Worm (Caenorhabditis elegans): ENCODE results near the gene Y24D9A.6.
"Not testable (repeated sequence)": the region's sequence is repeated elsewhere in the genome, so short reads cannot be mapped to it uniquely, and the experiment has no call there.

Y24D9A.6 gene

DNA sequence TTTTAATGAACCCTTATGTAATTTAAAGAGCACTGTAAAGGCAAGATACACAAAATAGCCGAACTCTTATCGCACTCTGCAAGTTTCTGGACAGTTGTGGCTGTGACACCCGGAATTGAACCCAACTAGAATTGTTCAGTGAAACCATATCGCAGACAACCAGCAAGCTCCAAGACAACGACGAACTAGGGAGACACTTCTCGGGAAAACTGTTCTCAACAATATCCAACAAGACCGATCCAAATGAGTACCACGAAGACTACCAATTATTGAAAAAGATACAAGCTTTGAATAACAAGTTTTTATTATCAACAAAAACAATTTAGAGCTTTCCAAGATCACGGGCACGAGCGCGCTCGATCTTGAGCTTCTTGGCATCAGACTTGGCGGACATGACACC, 11.3 kb downstream of the Y24D9A.6 start (continued):
- 0 out of 2 replicates have a peak, but pooled peaks have one; percentile 8 for TF ChIP-seq aptf-3 (GFP tag; IDR thresholded peaks at IDR 0.05)
- peak; percentile 99 for TF ChIP-seq him-1 (tag; optimal IDR thresholded peaks at IDR 0.05)
- TF ChIP-seq nfyb-1 (GFP tag; IDR thresholded peaks at IDR 0.05) = peak; percentile 74
- peak; percentile 72 for TF ChIP-seq B0336.3 (GFP tag; IDR thresholded peaks at IDR 0.05)
- TF ChIP-seq Y79H2A.3 (GFP tag; conservative IDR thresholded peaks at IDR 0.05) = 0 out of 2 replicates have a peak, but pooled peaks have one; percentile 22
- TF ChIP-seq ceh-58 (GFP tag; IDR thresholded peaks at IDR 0.05) = peak; percentile 82
- peak; percentile 68 for TF ChIP-seq tlf-1 (GFP tag; optimal IDR thresholded peaks at IDR 0.05)
- TF ChIP-seq ama-1 (optimal IDR thresholded peaks at IDR 0.05) = not testable (repeated sequence)
- peak in 1 of 2 experiments; percentile 49 for TF ChIP-seq ama-1 (GFP tag; optimal IDR thresholded peaks at IDR 0.05)
- TF ChIP-seq lin-54 (GFP tag; optimal IDR thresholded peaks at IDR 0.05) = peak; percentile 81
- peak; percentile 6 for TF ChIP-seq nhr-90 (tag; optimal IDR thresholded peaks at IDR 0.05)
- peak; percentile 82 for TF ChIP-seq Y53G8AR.9 (GFP tag; conservative IDR thresholded peaks at IDR 0.05)
- peak; percentile 56; the same call in 1 of the 2 replicates for TF ChIP-seq hmg-1.2 (GFP tag; IDR thresholded peaks at IDR 0.05)
- TF ChIP-seq lin-26 (GFP tag; IDR thresholded peaks at IDR 0.05) = peak; percentile 89
- TF ChIP-seq rcor-1 (GFP tag; IDR thresholded peaks at IDR 0.05) = peak; percentile 87; the same call in 1 of the 2 replicates
- peak; percentile 28; the same call in 1 of the 2 replicates for TF ChIP-seq bed-1 (GFP tag; IDR thresholded peaks at IDR 0.05)

DNA sequence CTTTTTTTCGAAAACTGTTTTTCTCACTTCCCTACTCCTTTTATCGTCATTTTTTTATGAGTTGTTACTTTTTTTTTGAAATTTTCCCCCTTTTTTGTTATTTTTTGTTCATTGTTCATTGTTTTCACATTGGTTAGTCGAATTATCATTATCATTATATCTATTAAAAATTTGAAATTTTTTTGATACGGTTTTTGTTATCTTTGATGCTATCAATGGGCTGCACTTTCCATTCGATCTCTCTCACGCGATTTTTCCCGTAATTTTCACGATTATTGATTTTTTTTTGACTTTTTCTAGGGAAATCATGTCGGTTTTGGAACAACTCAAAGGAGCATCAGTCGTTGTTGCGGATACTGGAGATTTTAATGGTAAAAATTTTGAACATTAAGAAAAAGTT, 13.8 kb downstream of the Y24D9A.6 start, which contains the start of gene tald-1:
Gene tald-1 (plus strand): TSS at position 301 of the 400 bp plus-strand sequence.
- TF ChIP-seq nhr-80 (tag; optimal IDR thresholded peaks at IDR 0.05) (peak; percentile 14), ztf-18 (tag; optimal IDR thresholded peaks at IDR 0.05) (no peak), snpc-4 (GFP tag; optimal IDR thresholded peaks at IDR 0.05) (no peak), snpc-4 (tag; optimal IDR thresholded peaks at IDR 0.05) (peak in 1 of 4 experiments; percentile 7), ama-1 (optimal IDR thresholded peaks at IDR 0.05) (no peak), ama-1 (GFP tag; optimal IDR thresholded peaks at IDR 0.05) (peak; percentile 5 to 29), dpl-1 (GFP tag; optimal IDR thresholded peaks at IDR 0.05) (no peak)

DNA sequence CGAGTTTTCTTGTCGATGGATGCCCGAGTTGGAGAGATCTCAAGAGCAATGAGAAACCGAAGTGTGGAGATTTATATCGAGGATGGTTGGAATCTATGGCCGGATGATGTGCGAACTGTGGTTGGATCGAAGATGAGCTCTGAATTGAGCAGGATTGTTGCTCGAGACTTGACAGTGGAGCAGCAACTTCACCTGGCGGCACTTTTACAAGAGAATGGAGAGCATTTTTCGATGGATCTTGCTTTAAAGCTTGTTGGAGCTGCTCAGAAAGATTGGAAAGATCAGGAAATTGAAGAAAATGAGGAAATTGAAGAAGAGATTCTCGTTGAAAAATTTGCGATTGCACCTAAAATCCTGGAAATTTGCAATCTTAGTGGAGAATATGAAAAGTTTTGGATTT, 31.1 kb downstream of the Y24D9A.6 start:
- no peak for TF ChIP-seq Y67H2A.10 (GFP tag; conservative IDR thresholded peaks at IDR 0.05)
- TF ChIP-seq zfh-2 (GFP tag; conservative IDR thresholded peaks at IDR 0.05) = 0 out of 2 replicates have a peak, but pooled peaks have one; percentile 8
- TF ChIP-seq ceh-40 (GFP tag; IDR thresholded peaks at IDR 0.05) = no peak

DNA sequence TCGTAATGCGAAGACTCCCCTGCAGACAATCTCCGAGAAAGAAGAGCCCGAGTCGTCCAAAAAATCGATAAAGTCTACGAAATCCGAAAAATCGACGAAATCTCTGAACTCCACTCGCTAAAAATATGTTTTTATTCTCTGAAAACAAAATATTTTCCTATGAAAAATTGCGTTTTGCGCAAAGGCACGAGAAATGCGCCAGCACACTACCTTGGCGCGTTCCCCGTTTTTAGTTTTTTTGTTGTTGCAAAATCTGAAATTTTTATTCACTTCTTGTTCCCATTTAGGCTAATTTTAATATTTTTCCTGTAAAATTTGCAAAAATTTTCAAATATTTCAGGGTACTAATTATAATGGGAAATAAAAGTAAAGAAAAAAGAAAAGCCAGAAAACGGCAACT, 39.7 kb downstream of the Y24D9A.6 start, which contains the start of gene F55F10.1:
Gene F55F10.1 (plus strand): TSS at position 341 of the 400 bp plus-strand sequence.
- peak; percentile 94 for TF ChIP-seq ztf-18 (tag; optimal IDR thresholded peaks at IDR 0.05)
- TF ChIP-seq dpl-1 (GFP tag; optimal IDR thresholded peaks at IDR 0.05) = peak; percentile 20
- peak; percentile 2 for TF ChIP-seq xnd-1 (tag; optimal IDR thresholded peaks at IDR 0.05)
- peak; percentile 12 for TF ChIP-seq efl-1 (GFP tag; optimal IDR thresholded peaks at IDR 0.05)
- no peak for TF ChIP-seq C17E4.6 (GFP tag; IDR thresholded peaks at IDR 0.05)
- no peak for TF ChIP-seq F10E7.11 (tag; optimal IDR thresholded peaks at IDR 0.05)
- TF ChIP-seq lin-54 (GFP tag; optimal IDR thresholded peaks at IDR 0.05) = peak; percentile 67
- no peak for TF ChIP-seq B0336.3 (GFP tag; IDR thresholded peaks at IDR 0.05)
- 0 out of 2 replicates have a peak, but pooled peaks have one; percentile 29 for TF ChIP-seq Y56A3A.18 (GFP tag; IDR thresholded peaks at IDR 0.05)
- TF ChIP-seq attf-5 (GFP tag; optimal IDR thresholded peaks at IDR 0.05) = peak; percentile 12
- TF ChIP-seq Y53G8AR.9 (GFP tag; conservative IDR thresholded peaks at IDR 0.05) = 0 out of 2 replicates have a peak, but pooled peaks have one; percentile 48
- peak; percentile 86 for TF ChIP-seq mcd-1 (GFP tag; IDR thresholded peaks at IDR 0.05)
- peak in 1 of 3 experiments; percentile 65 for TF ChIP-seq lin-35 (GFP tag; optimal IDR thresholded peaks at IDR 0.05)
- peak; percentile 46 for TF ChIP-seq lsl-1 (GFP tag; optimal IDR thresholded peaks at IDR 0.05)
- TF ChIP-seq dox-1 (GFP tag; IDR thresholded peaks at IDR 0.05) = peak; percentile 51; the same call in 1 of the 2 replicates
- no peak for TF ChIP-seq K11D2.4 (GFP tag; IDR thresholded peaks at IDR 0.05)
- TF ChIP-seq F33H1.4 (GFP tag; IDR thresholded peaks at IDR 0.05) = peak; percentile 40
- TF ChIP-seq F23B12.7 (tag; optimal IDR thresholded peaks at IDR 0.05; ENCODE audit: insufficient read depth) = peak; percentile 35
- TF ChIP-seq snpc-4 (GFP tag; optimal IDR thresholded peaks at IDR 0.05) = no peak
- peak in 3 of 4 experiments; percentile 11 to 77 (median 49) for TF ChIP-seq snpc-4 (tag; optimal IDR thresholded peaks at IDR 0.05)
- TF ChIP-seq cebp-1 (GFP tag; IDR thresholded peaks at IDR 0.05) = no peak
- TF ChIP-seq cebp-1 (tag; optimal IDR thresholded peaks at IDR 0.05) = peak; percentile 58
- no peak for TF ChIP-seq madf-8 (GFP tag; conservative IDR thresholded peaks at IDR 0.05)
- peak; percentile 33; the same call in 1 of the 2 replicates for TF ChIP-seq D2030.7 (GFP tag; IDR thresholded peaks at IDR 0.05)
- peak; percentile 39; the same call in 1 of the 2 replicates for TF ChIP-seq C06A6.2 (GFP tag; conservative IDR thresholded peaks at IDR 0.05)
